Fruit fly (Drosophila melanogaster): ENCODE measurements around the gene Sgs3.

- TF ChIP-seq psq (optimal IDR thresholded peaks at IDR 0.05) (no peak), usp (GFP tag; optimal IDR thresholded peaks at IDR 0.05) (no peak), EcR (GFP tag; optimal IDR thresholded peaks at IDR 0.05) (no peak), pan (optimal IDR thresholded peaks at IDR 0.05) (no peak), CG8478 (optimal IDR thresholded peaks at IDR 0.05) (no peak)
Measured at dm6 chr3L:11510489-11510888, 1.5 kb upstream of the Sgs3 start, which contains the start of gene CG33272.
